Fruit fly (Drosophila melanogaster) Kc167 (cell line): ENCODE results near the gene CG13445.

Source experiments
- Myc ChIP-seq: fragments of >200 bp; optimal IDR thresholded peaks from 2 replicates; lab custom pipeline; 2017; ENCODE audit warnings: missing external identifiers
- Sin3A ChIP-seq: fragments of >200 bp; optimal IDR thresholded peaks from 2 replicates; lab custom pipeline; 2018; ENCODE audit warnings: missing external identifiers
- psq ChIP-seq: fragments of >200 bp; optimal IDR thresholded peaks from 2 replicates; lab custom pipeline; 2017; ENCODE audit warnings: missing external identifiers
- ttk ChIP-seq: sonication (Bioruptor generic); optimal IDR thresholded peaks from 2 replicates; lab custom pipeline; 2017; ENCODE audit warnings: missing external identifiers

dm6 chr3L:15802117-15802516, 7.2 kb upstream of the CG13445 start:
- TF ChIP-seq Sin3A (no peak), psq (lab: Kevin White, UChicago) (no peak), ttk (lab: Kevin White, UChicago) (no peak), Myc (lab: Kevin White, UChicago) (no peak)
